Fruit fly (Drosophila melanogaster): ENCODE results near the gene rept.
A peak's percentile ranks its signal among the peaks of the same experiment; 100 is the strongest.

Gene rept

DNA sequence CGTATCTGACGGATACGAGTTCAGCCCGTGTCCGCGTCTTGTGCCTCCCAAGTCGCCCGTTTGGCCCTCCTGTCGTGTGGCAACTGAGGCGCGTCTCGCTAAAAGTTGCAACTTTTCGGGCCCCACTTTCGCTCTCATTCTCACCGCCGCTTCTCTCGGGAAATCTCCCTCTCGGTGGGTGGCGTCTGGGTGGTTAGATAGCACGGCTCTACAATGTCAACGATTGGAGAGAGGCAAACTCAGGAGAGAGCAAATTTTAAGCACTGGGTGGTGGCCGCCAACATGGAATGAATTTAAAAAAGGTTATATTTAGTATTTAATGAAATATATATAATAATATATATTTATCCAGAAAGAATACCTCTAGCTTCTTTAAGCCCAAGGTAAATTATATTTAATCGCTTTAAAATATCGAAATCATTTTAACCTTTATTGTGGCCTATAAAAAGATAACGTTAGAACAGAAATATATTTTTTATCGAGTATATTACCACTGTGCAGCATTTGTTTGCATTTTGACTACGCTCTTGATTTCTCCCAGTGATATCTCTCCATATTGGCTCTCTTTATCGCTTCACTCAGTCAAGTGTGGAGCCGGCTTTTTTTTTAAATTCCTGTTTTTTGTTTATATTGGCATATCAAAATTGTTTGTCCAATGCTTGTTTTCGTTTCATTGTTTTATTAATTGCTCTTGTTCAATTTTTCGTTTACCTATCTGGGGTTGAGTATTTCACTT, 37.5 kb downstream of the rept start, which contains the start of gene Gbs-76A (continued):
- TF ChIP-seq D (optimal IDR thresholded peaks at IDR 0.05) = no peak
- peak; percentile 75 for TF ChIP-seq D (GFP tag; optimal IDR thresholded peaks at IDR 0.05)
- peak; percentile 84 for TF ChIP-seq CG10209 (GFP tag; optimal IDR thresholded peaks at IDR 0.05)
- peak; percentile 79 for TF ChIP-seq CG7357 (GFP tag; IDR thresholded peaks at IDR 0.05)
- TF ChIP-seq CG18764 (GFP tag; optimal IDR thresholded peaks at IDR 0.05) = no peak
- no peak for TF ChIP-seq CG12236 (GFP tag; optimal IDR thresholded peaks at IDR 0.05)
- TF ChIP-seq chm (GFP tag; IDR thresholded peaks at IDR 0.05) = no peak; the same call in 1 of the 2 replicates
- no peak for TF ChIP-seq emc (GFP tag; optimal IDR thresholded peaks at IDR 0.05)
- TF ChIP-seq CG6765 (GFP tag; optimal IDR thresholded peaks at IDR 0.05) = peak; percentile 85

DNA sequence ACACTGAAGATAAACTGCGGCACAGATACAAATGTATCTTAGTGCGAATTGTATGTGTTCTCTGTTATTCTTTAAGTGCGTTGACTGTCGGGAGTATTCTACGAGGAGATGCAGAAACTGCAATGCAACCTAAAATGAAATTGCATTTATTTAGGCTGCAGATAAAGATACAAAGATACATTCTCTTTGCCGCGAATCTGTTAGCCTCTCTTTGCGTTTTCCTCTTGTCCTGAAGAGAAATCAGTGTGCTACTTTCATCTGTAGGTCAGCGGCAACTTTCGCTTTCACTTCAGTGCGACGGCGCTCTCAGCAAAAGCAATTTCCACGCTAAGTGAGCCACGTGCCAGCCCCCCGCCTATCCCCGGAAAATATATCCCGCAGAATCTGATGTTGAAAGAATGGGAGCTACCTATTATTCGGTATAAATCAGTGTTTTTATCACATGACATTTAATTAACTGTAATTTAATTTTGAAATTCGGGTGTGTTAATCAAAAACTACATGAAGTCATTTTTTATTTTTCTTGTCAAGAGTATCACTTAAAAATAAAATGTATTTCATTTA, 38.1 kb downstream of the rept start:
- TF ChIP-seq CG1603 (tag; optimal IDR thresholded peaks at IDR 0.05) (no peak), onecut (GFP tag; IDR thresholded peaks at IDR 0.05) (no peak), bcd (GFP tag; optimal IDR thresholded peaks at IDR 0.05) (no peak), slbo (GFP tag; IDR thresholded peaks at IDR 0.05) (no peak), nmo (GFP tag; optimal IDR thresholded peaks at IDR 0.05) (no peak), gce (GFP tag; IDR thresholded peaks at IDR 0.05) (no peak), eve (GFP tag; optimal IDR thresholded peaks at IDR 0.05) (no peak), h (optimal IDR thresholded peaks at IDR 0.05) (no peak), HLHmδ (GFP tag; optimal IDR thresholded peaks at IDR 0.05) (peak; percentile 56), scrt (GFP tag; optimal IDR thresholded peaks at IDR 0.05) (no peak), ci (GFP tag; IDR thresholded peaks at IDR 0.05) (no peak), CG15479 (GFP tag; optimal IDR thresholded peaks at IDR 0.05) (peak; percentile 74), CG30020 (tag; optimal IDR thresholded peaks at IDR 0.05) (no peak), CG13296 (GFP tag; optimal IDR thresholded peaks at IDR 0.05) (no peak), Xbp1 (GFP tag; optimal IDR thresholded peaks at IDR 0.05) (no peak), pfk (GFP tag; optimal IDR thresholded peaks at IDR 0.05) (no peak), CG34376 (GFP tag; optimal IDR thresholded peaks at IDR 0.05) (no peak), sob (GFP tag; IDR thresholded peaks at IDR 0.05) (no peak), Hey (tag; optimal IDR thresholded peaks at IDR 0.05) (peak; percentile 93), Tbp (GFP tag; optimal IDR thresholded peaks at IDR 0.05) (no peak), CG16779 (GFP tag; IDR thresholded peaks at IDR 0.05) (no peak), CG7745 (tag; optimal IDR thresholded peaks at IDR 0.05) (no peak), Oli (tag; optimal IDR thresholded peaks at IDR 0.05) (no peak), Lhr (GFP tag; optimal IDR thresholded peaks at IDR 0.05) (no peak), sisA (GFP tag; IDR thresholded peaks at IDR 0.05) (no peak), lmd (GFP tag; IDR thresholded peaks at IDR 0.05) (no peak), D19B (GFP tag; optimal IDR thresholded peaks at IDR 0.05) (peak; percentile 70), CG10959 (GFP tag; IDR thresholded peaks at IDR 0.05) (no peak), ATbp (GFP tag; optimal IDR thresholded peaks at IDR 0.05) (no peak), odd (GFP tag; optimal IDR thresholded peaks at IDR 0.05) (no peak), CG34422 (GFP tag; IDR thresholded peaks at IDR 0.05) (no peak), CG8290 (GFP tag; optimal IDR thresholded peaks at IDR 0.05) (no peak), CG8290 (tag; optimal IDR thresholded peaks at IDR 0.05) (peak in 1 of 2 experiments; percentile 36), CG1647 (GFP tag; optimal IDR thresholded peaks at IDR 0.05) (no peak), CG18619 (GFP tag; optimal IDR thresholded peaks at IDR 0.05) (no peak), Oaz (GFP tag; IDR thresholded peaks at IDR 0.05) (no peak), CG17568 (GFP tag; optimal IDR thresholded peaks at IDR 0.05) (no peak), E2f1 (GFP tag; IDR thresholded peaks at IDR 0.05) (no peak), CG15601 (tag; optimal IDR thresholded peaks at IDR 0.05) (no peak), maf-S (GFP tag; optimal IDR thresholded peaks at IDR 0.05) (no peak), CG14965 (GFP tag; optimal IDR thresholded peaks at IDR 0.05; ENCODE audit: borderline replicate concordance) (no peak)

Data from whole organism, embryonic.